Worm (Caenorhabditis elegans): Measurements from ENCODE around the gene K09C6.7.

Gene K09C6.7

DNA sequence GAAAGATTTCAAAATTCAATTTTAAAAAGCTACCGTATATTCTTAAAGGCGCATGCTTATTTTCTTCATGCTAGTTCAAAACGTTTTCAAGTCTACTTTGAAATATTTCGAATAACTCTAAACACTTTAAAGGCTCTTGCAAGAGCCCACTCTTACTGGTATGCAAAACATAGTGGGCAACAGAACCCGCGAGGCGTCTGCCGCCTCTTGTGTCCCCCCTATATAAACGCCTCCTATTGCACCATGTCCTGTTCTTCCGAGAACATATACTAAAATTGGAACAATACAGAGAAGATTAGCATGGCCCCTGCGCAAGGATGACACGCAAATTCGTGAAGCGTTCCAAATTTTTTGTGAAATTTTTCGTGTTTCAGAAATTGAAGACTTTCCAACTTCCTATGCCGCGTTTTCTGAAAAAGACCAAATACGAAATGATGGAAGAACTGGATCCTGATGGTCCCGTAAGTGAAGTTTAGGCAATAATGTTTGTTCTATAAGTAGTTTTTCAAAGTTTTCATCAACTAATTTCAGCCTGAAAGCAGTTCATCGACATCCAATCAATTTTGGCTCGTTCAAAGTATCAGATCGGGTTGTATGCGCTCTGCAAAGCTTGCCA, 20.1 kb upstream of the K09C6.7 start:
- TF ChIP-seq php-3 (GFP tag; IDR thresholded peaks at IDR 0.05) (no peak), lsy-2 (tag; optimal IDR thresholded peaks at IDR 0.05) (no peak), nhr-25 (tag; optimal IDR thresholded peaks at IDR 0.05; ENCODE audit: borderline replicate concordance, insufficient read depth) (no peak), F44E2.7 (GFP tag; IDR thresholded peaks at IDR 0.05) (0 out of 2 replicates have a peak, but pooled peaks have one; percentile 25), snpc-4 (tag; optimal IDR thresholded peaks at IDR 0.05) (peak; percentile 80), zip-11 (GFP tag; IDR thresholded peaks at IDR 0.05) (no peak), ztf-7 (tag; optimal IDR thresholded peaks at IDR 0.05) (no peak), F49E8.2 (tag; optimal IDR thresholded peaks at IDR 0.05; ENCODE audit: borderline replicate concordance) (peak; percentile 8), egl-43 (GFP tag; IDR thresholded peaks at IDR 0.05) (peak; percentile 75), Y5F2A.4 (GFP tag; optimal IDR thresholded peaks at IDR 0.05) (no peak), ceh-20 (GFP tag; IDR thresholded peaks at IDR 0.05) (no peak), fos-1 (tag; optimal IDR thresholded peaks at IDR 0.05) (no peak), ceh-44 (GFP tag; IDR thresholded peaks at IDR 0.05) (0 out of 2 replicates have a peak, but pooled peaks have one; percentile 25), lin-1 (GFP tag; IDR thresholded peaks at IDR 0.05) (peak; percentile 44; the same call in 1 of the 2 replicates), arid-1 (GFP tag; conservative IDR thresholded peaks at IDR 0.05) (0 out of 2 replicates have a peak, but pooled peaks have one; percentile 8), lin-38 (GFP tag; IDR thresholded peaks at IDR 0.05) (peak; percentile 74), lim-7 (GFP tag; IDR thresholded peaks at IDR 0.05) (peak; percentile 40; the same call in 1 of the 2 replicates), lir-3 (tag; optimal IDR thresholded peaks at IDR 0.05) (no peak), nhr-42 (GFP tag; IDR thresholded peaks at IDR 0.05) (no peak), tra-1 (GFP tag; IDR thresholded peaks at IDR 0.05) (peak; percentile 40; the same call in 1 of the 2 replicates), ceh-62 (tag; optimal IDR thresholded peaks at IDR 0.05) (no peak), F37D6.2 (tag; optimal IDR thresholded peaks at IDR 0.05) (no peak), mdl-1 (tag; optimal IDR thresholded peaks at IDR 0.05) (no peak), lin-13 (GFP tag; optimal IDR thresholded peaks at IDR 0.05) (no peak), zip-2 (tag; optimal IDR thresholded peaks at IDR 0.05) (no peak), pha-4 (GFP tag; IDR thresholded peaks at IDR 0.05) (0 out of 2 replicates have a peak, but pooled peaks have one; percentile 57), pha-4 (tag; optimal IDR thresholded peaks at IDR 0.05) (no peak), T20F7.1 (GFP tag; optimal IDR thresholded peaks at IDR 0.05) (no peak), vab-7 (GFP tag; IDR thresholded peaks at IDR 0.05) (peak; percentile 48; the same call in 1 of the 2 replicates), lin-39 (tag; optimal IDR thresholded peaks at IDR 0.05) (no peak), Y48G9A.11 (GFP tag; IDR thresholded peaks at IDR 0.05) (0 out of 2 replicates have a peak, but pooled peaks have one; percentile 43), Y75B8A.6 (GFP tag; IDR thresholded peaks at IDR 0.05) (0 out of 2 replicates have a peak, but pooled peaks have one; percentile 12), dmd-6 (GFP tag; IDR thresholded peaks at IDR 0.05) (peak; percentile 24; the same call in 1 of the 2 replicates), saeg-2 (GFP tag; IDR thresholded peaks at IDR 0.05) (0 out of 2 replicates have a peak, but pooled peaks have one; percentile 19), snpc-1.2 (GFP tag; IDR thresholded peaks at IDR 0.05) (peak; percentile 74), mdt-29 (GFP tag; IDR thresholded peaks at IDR 0.05) (peak; percentile 58), F26F4.8 (GFP tag; conservative IDR thresholded peaks at IDR 0.05) (peak; percentile 73), ZK337.2 (GFP tag; IDR thresholded peaks at IDR 0.05) (peak; percentile 48; the same call in 1 of the 2 replicates)

DNA sequence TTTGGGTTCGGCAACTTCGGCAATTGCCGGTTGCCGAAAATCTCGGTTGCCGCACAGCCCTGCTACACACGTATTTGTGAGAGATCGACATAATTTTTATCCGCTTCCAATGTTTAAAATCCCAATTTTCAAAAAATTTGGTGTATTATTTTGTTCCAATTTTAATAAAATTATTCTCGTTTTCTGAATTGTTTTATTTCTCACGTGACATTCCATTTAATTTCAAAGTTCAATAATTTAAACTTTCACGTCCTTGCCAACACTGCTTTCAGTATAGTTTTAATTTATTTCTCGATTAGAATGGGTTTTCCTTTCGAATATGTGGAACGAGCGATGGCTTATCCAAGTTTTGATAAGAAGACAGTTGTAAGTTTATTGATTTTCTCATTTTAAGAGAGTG, 17.7 kb upstream of the K09C6.7 start, which contains the start of gene K09C6.2:
K09C6.2 (plus strand) TSS at position 301 of the 400 bp plus-strand sequence.
- TF ChIP-seq gei-8 (GFP tag; optimal IDR thresholded peaks at IDR 0.05) = no peak
- no peak for TF ChIP-seq Y105C5A.15 (GFP tag; IDR thresholded peaks at IDR 0.05)
- TF ChIP-seq nhr-76 (tag; optimal IDR thresholded peaks at IDR 0.05) = no peak
- TF ChIP-seq lsy-2 (tag; optimal IDR thresholded peaks at IDR 0.05) = no peak
- no peak for TF ChIP-seq attf-4 (tag; optimal IDR thresholded peaks at IDR 0.05)
- TF ChIP-seq egl-27 (tag; optimal IDR thresholded peaks at IDR 0.05) = no peak
- no peak for TF ChIP-seq nhr-28 (tag; optimal IDR thresholded peaks at IDR 0.05)
- no peak for TF ChIP-seq lin-1 (GFP tag; IDR thresholded peaks at IDR 0.05)
- no peak for TF ChIP-seq ceh-62 (tag; optimal IDR thresholded peaks at IDR 0.05)
- no peak for TF ChIP-seq lin-29 (GFP tag; IDR thresholded peaks at IDR 0.05)
- TF ChIP-seq nhr-25 (tag; optimal IDR thresholded peaks at IDR 0.05; ENCODE audit: borderline replicate concordance, insufficient read depth) = no peak
- TF ChIP-seq ceh-32 (tag; optimal IDR thresholded peaks at IDR 0.05; ENCODE audit: poor library complexity) = no peak
- no peak for TF ChIP-seq daf-8 (GFP tag; IDR thresholded peaks at IDR 0.05)
- no peak for TF ChIP-seq Y5F2A.4 (GFP tag; optimal IDR thresholded peaks at IDR 0.05)
